Fruit fly (Drosophila melanogaster): ENCODE results near the gene swm.

swm gene

DNA sequence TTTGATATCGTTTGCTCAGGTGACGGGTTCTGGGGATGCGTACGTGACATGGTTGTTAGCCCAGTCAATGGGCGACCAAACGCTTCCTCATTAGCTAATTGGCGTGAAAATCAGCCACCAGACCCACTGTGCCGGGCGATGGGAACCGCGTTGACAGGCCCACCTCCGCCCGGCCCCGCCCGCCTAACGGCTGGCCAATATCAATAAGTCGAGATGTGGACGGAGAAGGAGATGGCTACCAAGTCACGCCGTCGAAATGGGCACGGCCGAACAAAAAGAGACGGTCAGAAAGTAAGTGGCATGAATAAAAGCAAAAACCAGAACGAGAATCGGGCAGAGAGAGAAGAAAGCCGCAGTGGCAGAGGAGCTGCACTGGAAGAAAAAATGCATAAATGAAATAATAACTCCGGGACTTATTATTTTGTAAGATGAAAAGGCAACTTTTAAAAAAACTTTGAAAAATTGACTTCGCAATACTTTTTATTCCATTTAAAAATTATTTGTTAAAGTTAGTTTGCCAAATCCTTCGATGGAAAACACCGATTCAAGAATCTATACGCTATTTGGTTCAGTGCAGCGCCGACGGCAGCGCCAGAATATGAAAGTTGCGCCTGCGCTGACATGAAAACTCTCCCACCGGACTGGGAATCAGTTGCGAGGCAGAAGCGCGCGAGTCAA is 44.9 kb downstream of the swm start, which contains the start of gene CG13082:
CG13082 (plus strand) TSS at position 647 of the 678 bp plus-strand sequence.
- TF ChIP-seq Myc (optimal IDR thresholded peaks at IDR 0.05) = no peak
- TF ChIP-seq psq (optimal IDR thresholded peaks at IDR 0.05) = no peak
- TF ChIP-seq insv (optimal IDR thresholded peaks at IDR 0.05) = no peak
- TF ChIP-seq h (optimal IDR thresholded peaks at IDR 0.05) = no peak
- TF ChIP-seq ttk (optimal IDR thresholded peaks at IDR 0.05) = no peak
- TF ChIP-seq Sin3A (optimal IDR thresholded peaks at IDR 0.05) = no peak

DNA sequence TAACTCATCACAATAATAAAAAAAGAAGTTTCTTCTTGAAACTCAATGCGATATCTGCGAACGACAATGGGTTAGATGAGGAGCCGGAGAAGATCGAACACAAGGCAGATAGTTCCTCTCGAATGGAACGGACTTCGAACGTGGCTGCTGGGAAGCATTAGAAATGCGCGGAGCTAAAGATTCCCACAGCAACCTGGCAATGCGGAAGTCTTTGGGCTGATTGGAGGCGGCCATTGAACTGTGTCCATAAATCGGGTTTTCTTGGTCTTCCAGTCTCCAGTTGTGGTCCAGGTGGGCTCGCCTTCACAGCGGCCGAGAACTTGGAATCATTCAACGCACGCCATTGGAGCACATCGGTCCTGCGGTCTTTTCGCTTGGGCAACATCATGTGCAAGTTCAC is 47.3 kb downstream of the swm start, which contains the start of gene CG13081:
CG13081 (plus strand) TSS at position 301 of the 400 bp plus-strand sequence.
- TF ChIP-seq Sin3A (optimal IDR thresholded peaks at IDR 0.05) (no peak), ttk (optimal IDR thresholded peaks at IDR 0.05) (no peak), insv (optimal IDR thresholded peaks at IDR 0.05) (no peak), Myc (optimal IDR thresholded peaks at IDR 0.05) (no peak)

DNA sequence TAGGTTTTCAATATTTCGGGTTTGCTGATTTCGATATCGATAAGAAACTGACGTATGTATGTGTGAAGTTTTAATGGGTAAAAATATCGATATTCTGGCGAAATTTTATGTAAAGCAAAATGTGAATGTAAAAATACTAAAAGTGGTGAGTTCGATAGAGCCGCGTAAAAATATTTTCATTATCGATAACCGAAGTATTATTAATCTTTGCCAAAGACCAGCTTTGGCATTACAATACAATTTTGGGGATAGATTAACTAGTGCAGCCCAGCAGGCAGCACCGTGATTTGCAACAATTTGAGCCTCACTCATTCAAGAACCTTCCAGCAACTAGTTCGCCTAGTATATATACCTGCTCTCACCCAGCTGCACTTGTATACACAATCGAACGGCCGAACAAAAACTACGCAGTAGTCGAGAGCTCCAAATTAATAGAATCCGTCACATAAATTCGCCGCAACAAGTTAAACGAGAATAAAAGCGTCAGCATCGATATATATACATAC is 49.3 kb downstream of the swm start:
- TF ChIP-seq psq (optimal IDR thresholded peaks at IDR 0.05) = no peak
- no peak for TF ChIP-seq ttk (optimal IDR thresholded peaks at IDR 0.05)
- no peak for TF ChIP-seq Myc (optimal IDR thresholded peaks at IDR 0.05)
- no peak for TF ChIP-seq insv (optimal IDR thresholded peaks at IDR 0.05)
- TF ChIP-seq h (optimal IDR thresholded peaks at IDR 0.05) = no peak
- no peak for TF ChIP-seq Sin3A (optimal IDR thresholded peaks at IDR 0.05)

DNA sequence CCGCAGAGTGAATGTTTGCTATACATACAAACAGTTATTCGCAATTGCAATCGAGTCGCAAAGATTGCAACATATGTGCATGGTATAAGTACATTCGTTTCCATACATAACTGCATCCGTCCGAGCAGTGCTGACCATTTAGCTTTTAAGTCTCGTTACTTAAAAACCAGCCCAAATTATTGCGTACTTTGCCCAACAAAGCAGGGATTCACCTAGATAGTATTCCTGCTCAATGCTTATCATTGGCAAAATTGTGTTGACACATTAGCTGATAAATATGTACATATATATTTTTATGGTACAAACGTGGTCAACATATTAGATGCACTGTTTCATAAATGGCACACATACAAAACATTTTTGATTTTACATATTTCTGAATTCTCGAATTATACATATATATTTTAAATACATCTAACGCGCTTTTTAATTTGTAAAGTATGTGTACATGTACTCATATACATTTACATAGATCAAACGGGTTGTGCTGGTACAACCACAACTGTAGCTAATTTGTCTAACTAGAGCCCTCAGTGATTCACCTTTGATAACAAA is 50.0 kb downstream of the swm start:
- TF ChIP-seq insv (optimal IDR thresholded peaks at IDR 0.05) (no peak), psq (optimal IDR thresholded peaks at IDR 0.05) (no peak), ttk (optimal IDR thresholded peaks at IDR 0.05) (no peak), Myc (optimal IDR thresholded peaks at IDR 0.05) (no peak), Sin3A (optimal IDR thresholded peaks at IDR 0.05) (no peak), h (optimal IDR thresholded peaks at IDR 0.05) (no peak)

DNA sequence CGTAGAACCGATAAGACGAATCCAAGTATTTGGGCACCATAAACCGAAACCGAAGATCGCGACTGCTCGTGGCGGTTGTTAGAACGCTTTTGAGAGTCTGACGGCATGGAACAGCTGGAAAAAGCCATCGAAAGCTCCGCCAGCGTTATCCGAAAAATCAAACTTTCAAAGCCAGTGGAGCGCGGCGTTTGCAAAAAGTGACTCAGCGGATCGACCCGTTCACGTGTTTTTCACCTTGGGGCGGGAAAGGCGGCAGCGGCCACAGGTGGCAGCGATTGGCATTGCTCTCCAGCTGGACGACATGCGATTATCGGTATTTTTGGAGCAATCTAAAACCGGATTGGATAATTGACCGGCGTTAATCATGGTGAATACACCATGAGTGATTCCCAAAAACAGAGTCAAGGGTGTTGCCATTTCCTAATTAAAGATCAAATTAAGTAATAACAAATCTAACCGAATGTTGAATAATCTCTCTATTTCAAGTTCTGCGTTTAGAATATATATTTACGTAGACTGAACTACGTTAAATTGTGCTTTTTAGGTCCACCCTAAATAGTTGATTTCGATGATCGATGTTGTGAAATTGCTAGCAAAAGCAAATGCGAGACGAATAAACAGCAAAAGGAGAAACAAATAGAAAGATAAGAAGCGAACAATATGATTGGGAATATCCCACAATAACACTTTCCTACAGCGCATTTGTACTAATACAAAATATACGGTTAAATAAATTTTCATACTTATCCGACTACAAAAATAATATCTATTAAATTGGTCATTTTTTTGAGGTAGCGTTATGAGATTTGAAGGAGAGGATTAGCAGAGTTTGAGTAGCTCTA is 54.0 kb downstream of the swm start, which contains the start of gene CG10337:
CG10337 (minus strand) TSS at position 91 of the 842 bp plus-strand sequence.
- no peak for TF ChIP-seq h (optimal IDR thresholded peaks at IDR 0.05)
- no peak for TF ChIP-seq Myc (optimal IDR thresholded peaks at IDR 0.05)
- no peak for TF ChIP-seq insv (optimal IDR thresholded peaks at IDR 0.05)
- no peak for TF ChIP-seq ttk (optimal IDR thresholded peaks at IDR 0.05)
- no peak for TF ChIP-seq Sin3A (optimal IDR thresholded peaks at IDR 0.05)
- no peak for TF ChIP-seq psq (optimal IDR thresholded peaks at IDR 0.05)

Data from Kc167 (cell line).